Worm (Caenorhabditis elegans) whole organism, L4 larva: ENCODE results near the gene R04F11.3.

Source experiments
- F26F4.8 ChIP-seq: fragments of 200-800 bp; sonication (Bioruptor generic); conservative IDR thresholded peaks from 2 replicates; pipeline ENCODE4 v1.3.6; 2022; ENCODE audit warnings: missing genetic modification characterization, missing compliant biosample characterization
- F49E8.2 ChIP-seq: sonication (generic microtip); optimal IDR thresholded peaks from 2 replicates; lab custom pipeline; 2016; ENCODE audit warnings: missing compliant biosample characterization, mild to moderate bottlenecking, missing genetic modification characterization, borderline replicate concordance
- T20F7.1 ChIP-seq: fragments of 200-800 bp; sonication (Bioruptor generic); optimal IDR thresholded peaks from 2 replicates; lab custom pipeline; 2018; ENCODE audit warnings: mild to moderate bottlenecking, missing genetic modification characterization, missing compliant biosample characterization
- Y105C5A.15 ChIP-seq: fragments of 200-800 bp; sonication (Bioruptor generic); IDR thresholded peaks from 2 replicates; pipeline ENCODE4 v1.3.6; 2022; ENCODE audit warnings: missing genetic modification characterization, missing compliant biosample characterization
- Y75B8A.6 ChIP-seq: fragments of 200-800 bp; sonication (Bioruptor generic); IDR thresholded peaks from 2 replicates; pipeline ENCODE4 v1.3.6; 2022; ENCODE audit warnings: missing genetic modification reagents, missing genetic modification characterization, missing compliant biosample characterization
- ama-1 ChIP-seq: fragments of 150-350 bp; optimal IDR thresholded peaks from 2 replicates; lab custom pipeline; 2014; ENCODE audit warnings: inconsistent platforms, mixed read lengths
- arid-1 ChIP-seq: fragments of 200-800 bp; sonication (Bioruptor generic); conservative IDR thresholded peaks from 2 replicates; pipeline ENCODE4 v1.3.6; 2022; ENCODE audit warnings: missing genetic modification reagents, missing genetic modification characterization, missing compliant biosample characterization
- attf-4 ChIP-seq: sonication (generic microtip); optimal IDR thresholded peaks from 3 replicates; lab custom pipeline; 2017; ENCODE audit warnings: missing biosample characterization, missing genetic modification characterization
- ceh-20 ChIP-seq: fragments of 200-800 bp; sonication (Bioruptor generic); IDR thresholded peaks from 2 replicates; pipeline ENCODE4 v1.3.6; 2022; ENCODE audit warnings: missing genetic modification reagents, missing genetic modification characterization, missing compliant biosample characterization
- ceh-28 ChIP-seq: fragments of 150-350 bp; optimal IDR thresholded peaks from 2 replicates; lab custom pipeline; 2014; ENCODE audit warnings: missing biosample characterization, missing genetic modification reagents, missing genetic modification characterization
- ceh-44 ChIP-seq: fragments of 200-800 bp; sonication (Bioruptor generic); IDR thresholded peaks from 2 replicates; pipeline ENCODE4 v1.3.6; 2022; ENCODE audit warnings: missing genetic modification reagents, missing genetic modification characterization, missing compliant biosample characterization
- cey-2 ChIP-seq: sonication (generic microtip); optimal IDR thresholded peaks from 3 replicates; lab custom pipeline; 2017; ENCODE audit warnings: missing genetic modification characterization, mild to moderate bottlenecking, missing compliant biosample characterization, antibody characterized with exemption, borderline replicate concordance; ENCODE audit not compliant: insufficient read depth
- daf-16 ChIP-seq, 3 experiments: sonication (generic microtip); optimal IDR thresholded peaks; 2 replicates each; lab custom pipeline; 2016 to 2017; ENCODE audit warnings: missing genetic modification characterization in 3 of 3, missing genetic modification reagents in 3 of 3, mild to moderate bottlenecking in 2 of 3, missing compliant biosample characterization in 2 of 3, missing biosample characterization in 1 of 3, moderate library complexity in 1 of 3
- daf-19 ChIP-seq: fragments of 200-800 bp; sonication (Bioruptor generic); conservative IDR thresholded peaks from 2 replicates; pipeline ENCODE4 v1.3.6; 2022; ENCODE audit warnings: missing genetic modification characterization, missing compliant biosample characterization
- dmd-6 ChIP-seq: fragments of 200-800 bp; sonication (Bioruptor generic); IDR thresholded peaks from 2 replicates; pipeline ENCODE4 v1.3.6; 2022; ENCODE audit warnings: missing genetic modification reagents, missing genetic modification characterization, missing compliant biosample characterization
- dmd-8 ChIP-seq: fragments of 200-800 bp; sonication (Bioruptor generic); IDR thresholded peaks from 2 replicates; pipeline ENCODE4 v1.3.6; 2022; ENCODE audit warnings: missing genetic modification characterization, missing compliant biosample characterization
- dmd-9 ChIP-seq: fragments of 200-800 bp; sonication (Bioruptor generic); IDR thresholded peaks from 2 replicates; pipeline ENCODE4 v1.3.6; 2022; ENCODE audit warnings: missing genetic modification reagents, missing genetic modification characterization, missing compliant biosample characterization
- duxl-1 ChIP-seq: sonication (generic microtip); optimal IDR thresholded peaks from 2 replicates; lab custom pipeline; 2016; ENCODE audit warnings: mild to moderate bottlenecking, missing genetic modification characterization, moderate library complexity, missing compliant biosample characterization; ENCODE audit not compliant: poor library complexity
- egl-27 ChIP-seq: sonication (generic microtip); optimal IDR thresholded peaks from 3 replicates; lab custom pipeline; 2017; ENCODE audit warnings: missing biosample characterization, missing genetic modification reagents, missing genetic modification characterization
- fos-1 ChIP-seq: fragments of 150-350 bp; optimal IDR thresholded peaks from 2 replicates; lab custom pipeline; 2014; ENCODE audit warnings: missing biosample characterization, missing genetic modification characterization
- gei-8 ChIP-seq: fragments of 200-800 bp; sonication (Bioruptor generic); optimal IDR thresholded peaks from 2 replicates; lab custom pipeline; 2018; ENCODE audit warnings: mild to moderate bottlenecking, missing genetic modification characterization, missing compliant biosample characterization
- hmg-1.1 ChIP-seq: fragments of 200-800 bp; sonication (Bioruptor generic); IDR thresholded peaks from 2 replicates; pipeline ENCODE4 v1.3.6; 2022; ENCODE audit warnings: missing genetic modification reagents, missing genetic modification characterization, missing compliant biosample characterization
- jun-1 ChIP-seq: fragments of 150-350 bp; optimal IDR thresholded peaks from 2 replicates; lab custom pipeline; 2014; ENCODE audit warnings: missing biosample characterization, missing genetic modification reagents, missing genetic modification characterization
- lin-38 ChIP-seq: fragments of 200-800 bp; sonication (Bioruptor generic); IDR thresholded peaks from 2 replicates; pipeline ENCODE4 v1.3.6; 2022; ENCODE audit warnings: missing genetic modification reagents, missing genetic modification characterization, missing compliant biosample characterization
- lsy-2 ChIP-seq, 2 experiments: fragments of 150-350 bp in 1 of 2; sonication (generic microtip) in 1 of 2; optimal IDR thresholded peaks; 2 replicates each; lab custom pipeline; 2014 to 2017; ENCODE audit warnings: missing biosample characterization in 2 of 2, missing genetic modification characterization in 2 of 2
- madf-9 ChIP-seq: fragments of 200-800 bp; sonication (Bioruptor generic); conservative IDR thresholded peaks from 2 replicates; pipeline ENCODE4 v1.3.6; 2022; ENCODE audit warnings: missing genetic modification reagents, missing genetic modification characterization, missing compliant biosample characterization
- mdt-29 ChIP-seq: fragments of 200-800 bp; sonication (Bioruptor generic); IDR thresholded peaks from 2 replicates; pipeline ENCODE4 v1.3.6; 2022; ENCODE audit warnings: missing genetic modification reagents, missing genetic modification characterization, missing compliant biosample characterization
- mep-1 ChIP-seq: fragments of 150-350 bp; sonication (generic microtip); optimal IDR thresholded peaks from 3 replicates; lab custom pipeline; 2014; ENCODE audit warnings: missing biosample characterization, missing genetic modification characterization
- mes-2 ChIP-seq: sonication (generic microtip); optimal IDR thresholded peaks from 2 replicates; lab custom pipeline; 2016; ENCODE audit warnings: missing genotype, mild to moderate bottlenecking, missing genetic modification characterization, missing compliant biosample characterization; ENCODE audit not compliant: poor library complexity, severe bottlenecking
- mxl-3 ChIP-seq: fragments of 200-800 bp; sonication (Bioruptor generic); optimal IDR thresholded peaks from 2 replicates; lab custom pipeline; 2018; ENCODE audit warnings: mild to moderate bottlenecking, missing genetic modification characterization, missing compliant biosample characterization
- nhr-10 ChIP-seq: fragments of 150-350 bp; optimal IDR thresholded peaks from 2 replicates; lab custom pipeline; 2014; ENCODE audit warnings: missing biosample characterization, missing genetic modification characterization
- nhr-102 ChIP-seq: sonication (generic microtip); optimal IDR thresholded peaks from 2 replicates; lab custom pipeline; 2016; ENCODE audit warnings: mild to moderate bottlenecking, missing genetic modification characterization, moderate library complexity, missing compliant biosample characterization
- pqm-1 ChIP-seq: sonication (generic microtip); optimal IDR thresholded peaks from 2 replicates; lab custom pipeline; 2017; ENCODE audit warnings: missing biosample characterization, missing genetic modification characterization
- sdz-12 ChIP-seq: fragments of 200-800 bp; sonication (Bioruptor generic); optimal IDR thresholded peaks from 2 replicates; lab custom pipeline; 2018; ENCODE audit warnings: mild to moderate bottlenecking, missing genetic modification characterization, missing compliant biosample characterization
- set-16 ChIP-seq: fragments of 200-800 bp; sonication (Bioruptor generic); IDR thresholded peaks from 2 replicates; pipeline ENCODE4 v1.3.6; 2022; ENCODE audit warnings: missing genetic modification reagents, missing genetic modification characterization, missing compliant biosample characterization
- spr-1 ChIP-seq: sonication (generic microtip); optimal IDR thresholded peaks from 2 replicates; lab custom pipeline; 2016; ENCODE audit warnings: mild to moderate bottlenecking, missing genetic modification characterization, missing compliant biosample characterization
- unc-39 ChIP-seq: sonication (generic microtip); optimal IDR thresholded peaks from 2 replicates; lab custom pipeline; 2017; ENCODE audit warnings: missing biosample characterization, missing genetic modification characterization
- unc-62 ChIP-seq, 3 experiments: fragments of 150-350 bp in 1 of 3; sonication (generic microtip); optimal IDR thresholded peaks in 2 of 3; peaks in 1 of 3; 1 replicate in 1 of 3; 2 replicates in 2 of 3; lab custom pipeline; 2014 to 2017; ENCODE audit warnings: missing biosample characterization in 3 of 3, missing genetic modification characterization in 3 of 3, missing genetic modification reagents in 3 of 3, missing genotype in 1 of 3
- zfp-2 ChIP-seq: sonication (generic microtip); optimal IDR thresholded peaks from 2 replicates; lab custom pipeline; 2016; ENCODE audit warnings: mild to moderate bottlenecking, missing genetic modification characterization, missing compliant biosample characterization
- zfp-3 ChIP-seq: fragments of 200-800 bp; sonication (Bioruptor generic); conservative IDR thresholded peaks from 2 replicates; pipeline ENCODE4 v1.3.6; 2022; ENCODE audit warnings: missing genetic modification reagents, missing genetic modification characterization, missing compliant biosample characterization

Gene R04F11.3

DNA sequence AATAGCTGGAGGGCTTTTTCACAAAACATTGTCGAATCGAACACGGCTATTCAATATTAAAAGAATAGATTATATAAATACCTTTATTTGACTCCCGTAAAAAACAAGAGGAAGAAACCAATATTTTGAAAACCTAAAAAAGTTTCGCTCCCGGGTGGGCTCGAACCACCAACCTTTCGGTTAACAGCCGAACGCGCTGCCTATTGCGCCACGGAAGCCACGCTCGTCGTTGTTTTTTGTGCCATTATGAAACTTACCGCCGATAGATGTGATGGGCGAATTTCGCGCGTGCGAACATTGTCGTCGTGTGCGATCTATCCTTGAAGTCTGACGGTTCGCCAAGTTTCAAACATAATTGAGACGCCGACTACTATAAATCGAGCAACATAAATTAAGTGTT is 14.8 kb upstream of the R04F11.3 start (continued):
- TF ChIP-seq dmd-6 (GFP tag; lab: Robert Waterston, UW) (no peak), arid-1 (GFP tag; lab: Robert Waterston, UW) (peak; percentile 51; the same call in 1 of the 2 replicates), Y75B8A.6 (no peak), attf-4 (tag; lab: Kevin White, UChicago) (no peak), pqm-1 (tag; lab: Kevin White, UChicago) (no peak), ceh-28 (tag; lab: Kevin White, UChicago) (no peak), daf-19 (GFP tag; lab: Robert Waterston, UW) (no peak), fos-1 (tag; lab: Kevin White, UChicago) (no peak)

DNA sequence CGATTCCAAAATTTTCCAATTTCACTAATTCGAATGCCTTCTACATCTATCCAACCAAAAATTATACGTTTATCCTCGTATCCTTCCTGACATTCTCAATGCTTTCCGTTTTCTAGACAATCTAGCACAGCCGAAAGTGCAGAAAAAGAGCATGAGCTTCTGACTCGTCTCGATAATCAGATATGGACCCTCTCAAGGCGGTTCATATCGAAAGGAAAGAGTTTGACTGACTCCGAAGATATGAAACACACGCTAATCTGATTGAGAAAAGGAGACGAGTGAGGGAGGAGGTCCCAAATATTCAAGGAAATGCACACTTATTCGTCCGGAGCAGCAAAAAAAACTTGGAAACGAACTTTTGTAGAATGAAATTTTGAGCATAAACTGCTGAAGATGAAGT is 12.2 kb upstream of the R04F11.3 start:
- TF ChIP-seq unc-62 (GFP tag; optimal IDR thresholded peaks at IDR 0.05 in 1 of 2; lab: Kevin White, UChicago) (peak in 1 of 2 experiments; percentile 86), unc-62 (tag; optimal IDR thresholded peaks at IDR 0.05; lab: Kevin White, UChicago) (no peak), egl-27 (tag; lab: Kevin White, UChicago) (no peak)

DNA sequence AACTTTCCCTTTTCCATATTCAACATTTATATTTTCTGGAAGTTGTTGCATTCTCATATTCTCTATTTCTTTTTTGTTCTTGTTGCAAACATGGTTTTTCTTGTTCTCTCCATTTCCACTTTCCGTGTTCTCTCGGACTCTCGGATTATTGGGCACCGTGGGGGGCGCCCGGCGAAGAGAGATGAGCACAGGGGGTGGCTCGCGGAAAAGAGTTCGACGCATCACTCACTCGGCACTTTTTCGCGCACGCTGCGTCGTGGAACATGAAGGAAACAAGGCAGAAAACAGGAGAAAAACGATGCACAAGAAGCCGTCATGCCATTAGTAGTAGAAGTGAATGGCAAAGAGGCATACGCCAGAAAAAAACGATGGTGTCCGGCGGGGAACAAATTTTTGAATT is 9.7 kb upstream of the R04F11.3 start:
- TF ChIP-seq ceh-20 (GFP tag; lab: Robert Waterston, UW) = no peak
- TF ChIP-seq hmg-1.1 = 0 out of 2 replicates have a peak, but pooled peaks have one; percentile 17
- TF ChIP-seq unc-39 (tag; lab: Kevin White, UChicago) = no peak
- peak; percentile 67 for TF ChIP-seq set-16 (GFP tag; lab: Robert Waterston, UW)
- no peak for TF ChIP-seq dmd-9
- TF ChIP-seq mxl-3 = no peak
- no peak for TF ChIP-seq dmd-8 (GFP tag; lab: Robert Waterston, UW)
- no peak for TF ChIP-seq zfp-2 (tag; lab: Kevin White, UChicago)
- no peak for TF ChIP-seq nhr-10 (tag; lab: Kevin White, UChicago)
- TF ChIP-seq madf-9 (GFP tag; lab: Robert Waterston, UW) = no peak
- TF ChIP-seq cey-2 (tag; lab: Kevin White, UChicago) = no peak
- 0 out of 2 replicates have a peak, but pooled peaks have one; percentile 8 for TF ChIP-seq F26F4.8
- no peak for TF ChIP-seq T20F7.1 (GFP tag; lab: Kevin White, UChicago)
- no peak for TF ChIP-seq jun-1
- TF ChIP-seq ceh-44 (GFP tag; lab: Robert Waterston, UW) = no peak
- no peak for TF ChIP-seq mdt-29 (GFP tag; lab: Robert Waterston, UW)
- TF ChIP-seq Y105C5A.15 (GFP tag; lab: Robert Waterston, UW) = no peak

DNA sequence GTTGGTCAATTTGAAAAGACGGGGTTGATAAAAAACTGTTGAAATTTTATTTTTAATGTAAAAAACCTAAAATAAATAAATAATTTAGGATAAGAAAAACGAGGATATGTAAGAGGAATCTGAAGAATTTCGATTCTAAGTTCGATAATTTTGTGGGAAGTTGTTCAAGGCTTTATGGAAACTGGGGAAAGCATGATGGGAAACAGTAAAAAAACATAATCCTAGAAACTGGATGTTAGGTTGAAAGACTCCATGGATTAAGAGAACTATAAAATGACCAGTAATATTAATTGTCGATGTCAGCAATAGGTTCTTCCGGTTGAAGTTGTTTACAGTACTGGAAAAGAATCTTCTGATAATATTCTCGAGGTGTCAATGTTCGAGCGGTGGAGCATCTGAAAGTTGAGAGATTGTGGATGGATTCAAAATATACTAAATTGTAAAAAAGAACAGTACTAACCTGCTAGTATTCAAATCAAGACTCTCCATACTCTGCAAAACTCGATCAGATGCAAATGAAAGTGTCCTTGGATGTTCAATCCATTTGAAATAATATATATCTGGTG is 3.4 kb upstream of the R04F11.3 start:
- TF ChIP-seq zfp-3 (GFP tag; lab: Robert Waterston, UW) = peak; percentile 42; the same call in 1 of the 2 replicates
- TF ChIP-seq lin-38 = 0 out of 2 replicates have a peak, but pooled peaks have one; percentile 31
- TF ChIP-seq lsy-2 (tag; optimal IDR thresholded peaks at IDR 0.05; lab: Kevin White, UChicago) = peak in 1 of 2 experiments; percentile 29
- TF ChIP-seq pqm-1 (tag; lab: Kevin White, UChicago) = no peak
- TF ChIP-seq gei-8 (GFP tag; lab: Kevin White, UChicago) = peak; percentile 20
- no peak for TF ChIP-seq unc-39 (tag; lab: Kevin White, UChicago)
- 0 out of 2 replicates have a peak, but pooled peaks have one; percentile 9 for TF ChIP-seq hmg-1.1
- TF ChIP-seq F49E8.2 (tag; lab: Kevin White, UChicago) = peak; percentile 2
- peak; percentile 10 for TF ChIP-seq sdz-12
- peak; percentile 6 for TF ChIP-seq mep-1 (tag; lab: Kevin White, UChicago)
- peak; percentile 45 for TF ChIP-seq nhr-102 (tag; lab: Kevin White, UChicago)
- TF ChIP-seq duxl-1 (tag; lab: Kevin White, UChicago) = peak; percentile 64
- TF ChIP-seq spr-1 (tag; lab: Kevin White, UChicago) = no peak
- peak; percentile 22 for TF ChIP-seq mes-2 (tag; lab: Kevin White, UChicago)
- TF ChIP-seq daf-16 (GFP tag; optimal IDR thresholded peaks at IDR 0.05; lab: Kevin White, UChicago) = peak in 1 of 2 experiments; percentile 13
- peak; percentile 13 for TF ChIP-seq daf-16 (tag; optimal IDR thresholded peaks at IDR 0.05; lab: Kevin White, UChicago)
- peak; percentile 32 for TF ChIP-seq arid-1 (GFP tag; lab: Robert Waterston, UW)
- no peak for TF ChIP-seq ama-1 (lab: Kevin White, UChicago)
